Fruit fly (Drosophila melanogaster) whole organism, embryonic: ENCODE measurements around the gene Scgbeta.
A peak's percentile ranks its signal among the peaks of the same experiment; 100 is the strongest.

Source experiments
- ATbp ChIP-seq: fragments of 200-800 bp; sonication (Bioruptor generic); optimal IDR thresholded peaks from 2 replicates; lab custom pipeline; 2017; ENCODE audit warnings: missing biosample characterization, mild to moderate bottlenecking, missing genetic modification characterization, missing genetic modification reagents
- Adf1 ChIP-seq: fragments of 200-800 bp; sonication (Bioruptor generic); IDR thresholded peaks from 2 replicates; pipeline ENCODE4 v1.3.6; 2022; ENCODE audit warnings: missing biosample characterization, missing genetic modification characterization
- B-H1 ChIP-seq: fragments of 200-800 bp; sonication (Bioruptor generic); IDR thresholded peaks from 3 replicates; pipeline ENCODE4 v1.3.6; 2022; ENCODE audit warnings: missing biosample characterization, missing genetic modification characterization
- CG10431 ChIP-seq: fragments of 200-800 bp; sonication (Bioruptor generic); optimal IDR thresholded peaks from 3 replicates; lab custom pipeline; 2018; ENCODE audit warnings: missing biosample characterization, mild to moderate bottlenecking, missing genetic modification characterization
- CG11560 ChIP-seq: fragments of 200-800 bp; sonication (Bioruptor generic); IDR thresholded peaks from 3 replicates; pipeline ENCODE4 v1.3.6; 2022; ENCODE audit warnings: missing biosample characterization, missing genetic modification characterization
- CG12769 ChIP-seq: fragments of 200-800 bp; sonication (Bioruptor generic); optimal IDR thresholded peaks from 2 replicates; lab custom pipeline; 2019; ENCODE audit warnings: missing biosample characterization, mild to moderate bottlenecking, missing genetic modification characterization, moderate library complexity
- CG13287 ChIP-seq: fragments of 200-800 bp; sonication (Bioruptor generic); IDR thresholded peaks from 2 replicates; pipeline ENCODE4 v1.3.6; 2022; ENCODE audit warnings: missing biosample characterization, missing genetic modification characterization; ENCODE audit not compliant: partially characterized antibody
- CG14441 ChIP-seq: fragments of 200-800 bp; sonication (Bioruptor generic); IDR thresholded peaks from 2 replicates; pipeline ENCODE4 v1.3.6; 2022; ENCODE audit warnings: missing biosample characterization, missing genetic modification characterization
- CG17612 ChIP-seq: fragments of 200-800 bp; sonication (Bioruptor generic); IDR thresholded peaks from 2 replicates; pipeline ENCODE4 v1.3.6; 2022; ENCODE audit warnings: missing biosample characterization, missing genetic modification characterization
- CG17912 ChIP-seq: fragments of 200-800 bp; sonication (Bioruptor generic); optimal IDR thresholded peaks from 2 replicates; lab custom pipeline; 2018; ENCODE audit warnings: missing biosample characterization, mild to moderate bottlenecking, missing genetic modification characterization
- CG2712 ChIP-seq: fragments of 200-800 bp; optimal IDR thresholded peaks from 3 replicates; lab custom pipeline; 2019; ENCODE audit warnings: missing biosample characterization, mild to moderate bottlenecking, missing genetic modification characterization, moderate library complexity
- CG31388 ChIP-seq: fragments of 200-800 bp; sonication (Bioruptor generic); optimal IDR thresholded peaks from 2 replicates; lab custom pipeline; 2016; ENCODE audit warnings: missing biosample characterization, missing genetic modification characterization
- CG34422 ChIP-seq: fragments of 200-800 bp; sonication (Bioruptor generic); IDR thresholded peaks from 3 replicates; pipeline ENCODE4 v1.3.6; 2022; ENCODE audit warnings: missing biosample characterization, missing genetic modification characterization
- CG4730 ChIP-seq: fragments of 200-800 bp; sonication (Bioruptor generic); IDR thresholded peaks from 2 replicates; pipeline ENCODE4 v1.3.6; 2022; ENCODE audit warnings: missing biosample characterization, missing genetic modification characterization
- CG6813 ChIP-seq: fragments of 200-800 bp; sonication (Bioruptor generic); optimal IDR thresholded peaks from 2 replicates; lab custom pipeline; 2017; ENCODE audit warnings: missing biosample characterization, missing genetic modification characterization, mild to moderate bottlenecking, moderate library complexity, missing genetic modification reagents
- CG7745 ChIP-seq: fragments of 200-800 bp; sonication (Bioruptor generic); optimal IDR thresholded peaks from 2 replicates; lab custom pipeline; 2018; ENCODE audit warnings: missing biosample characterization, mild to moderate bottlenecking, missing genetic modification characterization, moderate library complexity
- CG9876 ChIP-seq: fragments of 200-800 bp; sonication (Bioruptor generic); optimal IDR thresholded peaks from 2 replicates; lab custom pipeline; 2016; ENCODE audit warnings: missing biosample characterization, missing genetic modification characterization
- CrebB ChIP-seq: fragments of 200-800 bp; sonication (Bioruptor generic); optimal IDR thresholded peaks from 3 replicates; lab custom pipeline; 2018; ENCODE audit warnings: missing biosample characterization, mild to moderate bottlenecking, missing genetic modification characterization
- Doc3 ChIP-seq: fragments of 200-800 bp; sonication (Bioruptor generic); IDR thresholded peaks from 3 replicates; pipeline ENCODE4 v1.3.6; 2022; ENCODE audit warnings: missing biosample characterization, missing genetic modification characterization; ENCODE audit not compliant: partially characterized antibody
- H2.0 ChIP-seq: fragments of 200-800 bp; sonication (Bioruptor generic); IDR thresholded peaks from 2 replicates; pipeline ENCODE4 v1.3.6; 2022; ENCODE audit warnings: missing biosample characterization, missing genetic modification characterization
- Kr ChIP-seq: fragments of 200-800 bp; sonication (Bioruptor generic); optimal IDR thresholded peaks from 2 replicates; lab custom pipeline; 2017; ENCODE audit warnings: missing biosample characterization, mild to moderate bottlenecking, missing genetic modification characterization
- Max ChIP-seq: fragments of 200-800 bp; sonication (Bioruptor generic); optimal IDR thresholded peaks from 2 replicates; lab custom pipeline; 2016; ENCODE audit warnings: missing biosample characterization, mild to moderate bottlenecking, missing genetic modification characterization
- Med ChIP-seq: fragments of 200-800 bp; sonication (Bioruptor generic); peaks from one replicate; lab custom pipeline; 2016; ENCODE audit warnings: missing biosample characterization, missing genetic modification characterization, mild to moderate bottlenecking, inconsistent platforms, moderate library complexity
- NK7.1 ChIP-seq: fragments of 200-800 bp; sonication (Bioruptor generic); optimal IDR thresholded peaks from 3 replicates; lab custom pipeline; 2016; ENCODE audit warnings: missing biosample characterization, missing genetic modification characterization
- Oli ChIP-seq: fragments of 200-800 bp; sonication (Bioruptor generic); optimal IDR thresholded peaks from 2 replicates; lab custom pipeline; 2018; ENCODE audit warnings: missing biosample characterization, mild to moderate bottlenecking, missing genetic modification characterization, moderate library complexity
- Side ChIP-seq: fragments of 200-800 bp; sonication (Bioruptor generic); optimal IDR thresholded peaks from 2 replicates; lab custom pipeline; 2016; ENCODE audit warnings: missing biosample characterization, missing genetic modification characterization
- Sox102F ChIP-seq: fragments of 200-800 bp; sonication (Bioruptor generic); optimal IDR thresholded peaks from 2 replicates; lab custom pipeline; 2018; ENCODE audit warnings: missing biosample characterization, mild to moderate bottlenecking, missing genetic modification characterization, moderate library complexity
- Trl ChIP-seq, 3 experiments: fragments of >200 bp in 2 of 3; fragments of 200-800 bp in 1 of 3; sonication (Bioruptor generic) in 1 of 3; optimal IDR thresholded peaks; 2 replicates in 1 of 3; 3 replicates in 2 of 3; lab custom pipeline; 2016 to 2017; ENCODE audit warnings: missing biosample characterization in 1 of 3, missing genetic modification characterization in 1 of 3
- Xrp1 ChIP-seq: fragments of 200-800 bp; sonication (Bioruptor generic); IDR thresholded peaks from 2 replicates; pipeline ENCODE4 v1.3.6; 2022; ENCODE audit warnings: missing biosample characterization, missing genetic modification characterization
- ara ChIP-seq: fragments of 200-800 bp; sonication (Bioruptor generic); IDR thresholded peaks from 2 replicates; pipeline ENCODE4 v1.3.6; 2022; ENCODE audit warnings: missing biosample characterization, missing genetic modification characterization
- ash1 ChIP-seq: fragments of 200-800 bp; sonication (Bioruptor generic); optimal IDR thresholded peaks from 2 replicates; lab custom pipeline; 2018; ENCODE audit warnings: missing biosample characterization, mild to moderate bottlenecking, missing genetic modification characterization
- bowl ChIP-seq: fragments of 200-800 bp; sonication (Bioruptor generic); IDR thresholded peaks from 2 replicates; pipeline ENCODE4 v1.3.6; 2022; ENCODE audit warnings: missing biosample characterization, missing genetic modification characterization
- cg ChIP-seq: fragments of 200-800 bp; sonication (Bioruptor generic); optimal IDR thresholded peaks from 3 replicates; lab custom pipeline; 2019; ENCODE audit warnings: missing biosample characterization, mild to moderate bottlenecking, missing genetic modification characterization, moderate library complexity
- ci ChIP-seq: fragments of 200-800 bp; sonication (Bioruptor generic); IDR thresholded peaks from 3 replicates; pipeline ENCODE4 v1.3.6; 2022; ENCODE audit warnings: missing biosample characterization, missing genetic modification characterization
- en ChIP-seq: fragments of 200-800 bp; sonication (Bioruptor generic); optimal IDR thresholded peaks from 2 replicates; lab custom pipeline; 2016; ENCODE audit warnings: missing biosample characterization, missing genetic modification characterization
- esg ChIP-seq: fragments of 200-800 bp; sonication (Bioruptor generic); conservative IDR thresholded peaks from 2 replicates; pipeline ENCODE4 v1.3.6; 2022; ENCODE audit warnings: missing biosample characterization, missing genetic modification characterization
- exex ChIP-seq: fragments of 200-800 bp; sonication (Bioruptor generic); optimal IDR thresholded peaks from 4 replicates; lab custom pipeline; 2018; ENCODE audit warnings: missing biosample characterization, mild to moderate bottlenecking, missing genetic modification characterization, moderate library complexity
- fd3F ChIP-seq: fragments of 200-800 bp; sonication (Bioruptor generic); optimal IDR thresholded peaks from 2 replicates; lab custom pipeline; 2018; ENCODE audit warnings: missing biosample characterization, mild to moderate bottlenecking, missing genetic modification characterization, moderate library complexity
- fru ChIP-seq: fragments of >200 bp; optimal IDR thresholded peaks from 2 replicates; lab custom pipeline; 2017
- ftz-f1 ChIP-seq: fragments of 200-800 bp; sonication (Bioruptor generic); optimal IDR thresholded peaks from 2 replicates; lab custom pipeline; 2016; ENCODE audit warnings: missing biosample characterization, missing genetic modification characterization
- jigr1 ChIP-seq: fragments of 200-800 bp; sonication (Bioruptor generic); IDR thresholded peaks from 3 replicates; pipeline ENCODE4 v1.3.6; 2022; ENCODE audit warnings: missing biosample characterization, missing genetic modification characterization
- lab ChIP-seq: fragments of 200-800 bp; sonication (Bioruptor generic); optimal IDR thresholded peaks from 3 replicates; lab custom pipeline; 2017; ENCODE audit warnings: missing biosample characterization, missing genetic modification characterization, mild to moderate bottlenecking, moderate library complexity, missing genetic modification reagents
- psq ChIP-seq: fragments of 200-800 bp; sonication (Bioruptor generic); optimal IDR thresholded peaks from 2 replicates; lab custom pipeline; 2017; ENCODE audit warnings: missing biosample characterization, missing genetic modification characterization
- rib ChIP-seq: fragments of 200-800 bp; sonication (Bioruptor generic); IDR thresholded peaks from 2 replicates; pipeline ENCODE4 v1.3.6; 2022; ENCODE audit warnings: missing biosample characterization, missing genetic modification characterization
- sima ChIP-seq: fragments of 200-800 bp; sonication (Bioruptor generic); optimal IDR thresholded peaks from 2 replicates; lab custom pipeline; 2016; ENCODE audit warnings: missing biosample characterization, missing genetic modification characterization
- ssp ChIP-seq: fragments of 200-800 bp; sonication (Bioruptor generic); IDR thresholded peaks from 2 replicates; pipeline ENCODE4 v1.3.6; 2022; ENCODE audit warnings: missing biosample characterization, missing genetic modification characterization
- tin ChIP-seq: fragments of 200-800 bp; sonication (Bioruptor generic); optimal IDR thresholded peaks from 3 replicates; lab custom pipeline; 2016; ENCODE audit warnings: missing biosample characterization, missing genetic modification characterization
- tio ChIP-seq: fragments of 200-800 bp; sonication (Bioruptor generic); optimal IDR thresholded peaks from 2 replicates; lab custom pipeline; 2017; ENCODE audit warnings: missing biosample characterization, missing genetic modification characterization, inconsistent platforms
- toy ChIP-seq: fragments of 200-800 bp; sonication (Bioruptor generic); IDR thresholded peaks from 2 replicates; pipeline ENCODE4 v1.3.6; 2022; ENCODE audit warnings: missing biosample characterization, missing genetic modification characterization
- ttk ChIP-seq: fragments of 200-800 bp; sonication (Bioruptor generic); IDR thresholded peaks from 2 replicates; pipeline ENCODE4 v2.1.2; 2022; ENCODE audit warnings: missing biosample characterization, missing genetic modification characterization
- vnd ChIP-seq: fragments of 200-800 bp; sonication (Bioruptor generic); IDR thresholded peaks from 3 replicates; pipeline ENCODE4 v1.3.6; 2022; ENCODE audit warnings: missing biosample characterization, missing genetic modification characterization; ENCODE audit not compliant: partially characterized antibody
- wek ChIP-seq: fragments of 200-800 bp; sonication (Bioruptor generic); optimal IDR thresholded peaks from 3 replicates; lab custom pipeline; 2018; ENCODE audit warnings: missing biosample characterization, mild to moderate bottlenecking, missing genetic modification characterization, moderate library complexity

Scgbeta gene

DNA sequence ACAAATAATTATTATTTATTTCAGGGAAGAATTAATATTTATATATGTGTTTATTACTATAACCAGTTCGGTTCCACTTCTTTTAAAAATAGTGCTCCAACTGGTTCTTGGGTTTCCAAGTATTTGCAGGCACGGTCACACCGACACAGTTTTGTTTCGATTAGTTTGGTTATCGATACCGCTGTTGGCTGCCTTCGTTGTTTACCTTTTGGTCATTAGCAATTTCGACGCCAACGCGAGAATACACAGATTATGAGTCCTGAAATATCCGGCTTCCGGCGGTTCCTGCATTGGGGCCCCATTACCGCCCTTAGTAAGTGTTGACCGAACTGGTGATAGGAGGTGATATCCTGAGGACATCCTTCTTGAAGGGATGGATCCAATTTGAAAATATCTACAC lies 14.1 kb downstream of the Scgbeta start, which contains the start of gene CG5196 (continued):
- TF ChIP-seq Oli (no peak), Adf1 (GFP tag; lab: Robert Waterston, UW) (peak; percentile 36; the same call in 1 of the 2 replicates), ci (GFP tag; lab: Robert Waterston, UW) (no peak; the same call in 2 of the 3 replicates), CG11560 (no peak), H2.0 (GFP tag; lab: Robert Waterston, UW) (no peak), CG14441 (GFP tag; lab: Robert Waterston, UW) (no peak), Doc3 (GFP tag; lab: Robert Waterston, UW) (peak; percentile 49; the same call in 2 of the 3 replicates), CG7745 (tag; lab: Kevin White, UChicago) (no peak), ATbp (GFP tag; lab: Kevin White, UChicago) (no peak), fru (no peak), Trl (optimal IDR thresholded peaks at IDR 0.05; lab: Kevin White, UChicago) (no peak), Trl (GFP tag; optimal IDR thresholded peaks at IDR 0.05; lab: Kevin White, UChicago) (no peak), rib (GFP tag; lab: Robert Waterston, UW) (no peak), CG9876 (GFP tag; lab: Kevin White, UChicago) (no peak), CG12769 (tag; lab: Kevin White, UChicago) (no peak), CG17612 (GFP tag; lab: Robert Waterston, UW) (no peak), tin (no peak), Sox102F (GFP tag; lab: Kevin White, UChicago) (no peak), bowl (GFP tag; lab: Robert Waterston, UW) (no peak), exex (tag; lab: Kevin White, UChicago) (peak; percentile 64), ssp (GFP tag; lab: Robert Waterston, UW) (no peak), toy (GFP tag; lab: Robert Waterston, UW) (no peak), CG10431 (no peak), CG4730 (GFP tag; lab: Robert Waterston, UW) (no peak), ftz-f1 (GFP tag; lab: Kevin White, UChicago) (no peak), en (no peak), CG2712 (peak; percentile 48), vnd (GFP tag; lab: Robert Waterston, UW) (peak; percentile 61; the same call in 2 of the 3 replicates), fd3F (no peak), CG17912 (GFP tag; lab: Kevin White, UChicago) (no peak), wek (GFP tag; lab: Kevin White, UChicago) (peak; percentile 9), Xrp1 (GFP tag; lab: Robert Waterston, UW) (0 out of 2 replicates have a peak, but pooled peaks have one; percentile 12), lab (GFP tag; lab: Kevin White, UChicago) (no peak), CrebB (no peak), Med (GFP tag; lab: Kevin White, UChicago) (peak; percentile 49), B-H1 (GFP tag; lab: Robert Waterston, UW) (no peak), CG6813 (no peak), ara (GFP tag; lab: Robert Waterston, UW) (no peak), sima (GFP tag; lab: Kevin White, UChicago) (no peak), cg (GFP tag; lab: Kevin White, UChicago) (no peak), jigr1 (GFP tag; lab: Robert Waterston, UW) (no peak), CG13287 (peak; percentile 84), Max (GFP tag; lab: Kevin White, UChicago) (peak; percentile 4), esg (GFP tag; lab: Robert Waterston, UW) (no peak), Kr (GFP tag; lab: Kevin White, UChicago) (no peak), psq (no peak), CG34422 (peak; percentile 84; the same call in 2 of the 3 replicates), tio (GFP tag; lab: Kevin White, UChicago) (no peak), NK7.1 (GFP tag; lab: Kevin White, UChicago) (no peak), Side (GFP tag; lab: Kevin White, UChicago) (no peak), CG31388 (GFP tag; lab: Kevin White, UChicago) (no peak), ttk (GFP tag; lab: Robert Waterston, UW) (no peak), ash1 (GFP tag; lab: Kevin White, UChicago) (no peak)
